Worm (Caenorhabditis elegans) whole organism, young adult: ENCODE results near the gene srh-98.

Experiments
- B0261.1 ChIP-seq: sonication (generic microtip); optimal IDR thresholded peaks from 2 replicates; lab custom pipeline; 2016; ENCODE audit warnings: mild to moderate bottlenecking, missing genetic modification characterization, moderate library complexity, missing compliant biosample characterization
- F33H1.4 ChIP-seq: fragments of 200-800 bp; sonication (Bioruptor generic); IDR thresholded peaks from 2 replicates; pipeline ENCODE4 v1.3.6; 2022; ENCODE audit warnings: missing genetic modification reagents, missing genetic modification characterization, missing compliant biosample characterization
- T07F8.4 ChIP-seq: sonication (generic microtip); optimal IDR thresholded peaks from 2 replicates; lab custom pipeline; 2016; ENCODE audit warnings: mild to moderate bottlenecking, missing genetic modification characterization, moderate library complexity, missing compliant biosample characterization
- akir-1 ChIP-seq: fragments of 200-800 bp; sonication (Bioruptor generic); optimal IDR thresholded peaks from 2 replicates; lab custom pipeline; 2018; ENCODE audit warnings: mild to moderate bottlenecking, missing genetic modification characterization, moderate library complexity, missing compliant biosample characterization
- ama-1 ChIP-seq, 3 experiments: fragments of 150-350 bp in 1 of 3; sonication (generic microtip) in 2 of 3; optimal IDR thresholded peaks; 2 replicates each; lab custom pipeline; 2014 to 2018; ENCODE audit warnings: missing biosample characterization in 2 of 3, missing genetic modification characterization in 2 of 3, missing genetic modification reagents in 2 of 3
- ccch-3 ChIP-seq: fragments of 200-800 bp; sonication (Bioruptor generic); optimal IDR thresholded peaks from 2 replicates; lab custom pipeline; 2018; ENCODE audit warnings: mild to moderate bottlenecking, missing genetic modification characterization, missing compliant biosample characterization
- ceh-100 ChIP-seq: fragments of 200-800 bp; sonication (Bioruptor generic); IDR thresholded peaks from 2 replicates; pipeline ENCODE4 v1.3.6; 2022; ENCODE audit warnings: missing genetic modification reagents, missing genetic modification characterization, missing compliant biosample characterization
- him-1 ChIP-seq: sonication (generic microtip); optimal IDR thresholded peaks from 2 replicates; lab custom pipeline; 2016; ENCODE audit warnings: missing genotype, missing genetic modification reagents, missing genetic modification characterization, missing compliant biosample characterization
- hrde-1 ChIP-seq: sonication (generic microtip); optimal IDR thresholded peaks from 2 replicates; lab custom pipeline; 2016; ENCODE audit warnings: missing genetic modification characterization, mild to moderate bottlenecking, missing compliant biosample characterization, moderate library complexity, missing genotype, missing genetic modification reagents, borderline replicate concordance
- snpc-1.1 ChIP-seq: sonication (generic microtip); optimal IDR thresholded peaks from 2 replicates; lab custom pipeline; 2017; ENCODE audit warnings: missing genetic modification characterization, mild to moderate bottlenecking, missing compliant biosample characterization, antibody characterized with exemption, moderate library complexity, missing genotype, missing genetic modification reagents; ENCODE audit not compliant: insufficient read depth
- tbx-9 ChIP-seq: sonication (generic microtip); optimal IDR thresholded peaks from 2 replicates; lab custom pipeline; 2016; ENCODE audit warnings: borderline replicate concordance, missing genetic modification characterization, inconsistent platforms, missing compliant biosample characterization
- unc-62 ChIP-seq: fragments of 150-350 bp; optimal IDR thresholded peaks from 2 replicates; lab custom pipeline; 2014; ENCODE audit warnings: missing biosample characterization, missing genetic modification reagents, missing genetic modification characterization

ce11 chrV:16229439-16229838, 6.1 kb downstream of the srh-98 start:
- no peak for TF ChIP-seq F33H1.4 (GFP tag; lab: Robert Waterston, UW)
- no peak for TF ChIP-seq him-1 (tag; lab: Kevin White, UChicago)
- no peak for TF ChIP-seq unc-62 (GFP tag; lab: Kevin White, UChicago)
- TF ChIP-seq ceh-100 (GFP tag; lab: Robert Waterston, UW) = no peak
- TF ChIP-seq ama-1 (optimal IDR thresholded peaks at IDR 0.05; lab: Kevin White, UChicago) = no peak
- no peak for TF ChIP-seq ama-1 (GFP tag; optimal IDR thresholded peaks at IDR 0.05; lab: Kevin White, UChicago)
- no peak for TF ChIP-seq tbx-9
- no peak for TF ChIP-seq snpc-1.1 (tag; lab: Kevin White, UChicago)
- TF ChIP-seq B0261.1 (tag; lab: Kevin White, UChicago) = no peak
- no peak for TF ChIP-seq hrde-1 (tag; lab: Kevin White, UChicago)
- TF ChIP-seq ccch-3 = no peak
- no peak for TF ChIP-seq akir-1 (GFP tag; lab: Kevin White, UChicago)
- no peak for TF ChIP-seq T07F8.4 (tag; lab: Kevin White, UChicago)
